Fruit fly (Drosophila melanogaster): ENCODE measurements around the gene CG10177.
A peak's percentile ranks its signal among the peaks of the same experiment; 100 is the strongest.

CG10177 gene

dm6 chr3R:23521483-23521882 lies at the start of gene CG10177:
CG10177 (minus strand) TSS chr3R:23521583.
- TF ChIP-seq Rel (GFP tag; optimal IDR thresholded peaks at IDR 0.05) (no peak), Rel (tag; optimal IDR thresholded peaks at IDR 0.05) (no peak), h (GFP tag; optimal IDR thresholded peaks at IDR 0.05) (no peak), fru (GFP tag; optimal IDR thresholded peaks at IDR 0.05) (no peak), Vsx2 (GFP tag; optimal IDR thresholded peaks at IDR 0.05; ENCODE audit: partially characterized antibody) (no peak), sage (GFP tag; optimal IDR thresholded peaks at IDR 0.05) (no peak), HLH106 (tag; optimal IDR thresholded peaks at IDR 0.05) (no peak)

DNA sequence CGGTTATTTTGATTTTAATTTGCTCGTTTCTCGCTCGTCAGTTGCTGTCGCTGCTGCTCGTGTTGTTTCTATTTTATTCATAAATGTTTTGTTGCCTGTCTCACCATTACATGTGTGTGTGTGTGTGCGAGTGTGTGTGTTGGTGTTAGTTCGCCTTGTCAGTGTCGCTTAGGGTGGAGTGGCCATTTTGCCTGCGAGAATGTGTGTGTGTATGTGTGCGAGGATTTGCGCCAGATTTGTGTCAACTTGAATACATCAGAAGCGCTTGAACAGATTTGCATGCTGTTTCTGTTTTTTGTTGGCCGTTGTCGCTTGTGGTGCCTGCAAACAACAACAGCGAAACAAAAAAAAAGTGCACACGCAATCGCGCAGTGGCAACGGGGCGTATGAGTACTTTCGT lies 47.8 kb upstream of the CG10177 start:
- TF ChIP-seq Dfd (GFP tag; optimal IDR thresholded peaks at IDR 0.05) (peak; percentile 75), br (GFP tag; optimal IDR thresholded peaks at IDR 0.05) (no peak)

DNA sequence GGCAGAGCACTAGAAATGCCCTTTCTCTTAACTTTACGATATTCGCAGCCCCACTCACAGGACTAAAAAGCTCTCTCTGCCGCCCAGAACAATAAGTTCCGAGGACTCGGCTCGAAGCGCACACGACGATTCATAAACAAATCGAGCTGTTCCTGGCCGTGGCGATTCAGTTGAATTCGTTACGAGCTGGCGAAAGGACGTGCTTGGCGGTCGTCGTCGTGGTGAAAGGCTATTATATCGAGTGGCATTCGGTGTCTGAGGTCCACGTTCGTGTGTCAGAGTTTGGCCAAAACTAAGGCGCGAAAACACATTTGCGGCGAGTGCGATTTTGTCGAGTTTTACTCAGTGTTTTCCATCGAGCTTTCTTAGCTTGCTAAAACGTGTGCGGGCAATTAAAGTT lies 35.9 kb upstream of the CG10177 start, which contains the start of gene beat-IV:
TSS of gene beat-IV (plus strand) at position 169 of the 400 bp plus-strand sequence.
- TF ChIP-seq HLH106 (tag; optimal IDR thresholded peaks at IDR 0.05) = no peak
- no peak for TF ChIP-seq CG32264 (GFP tag; optimal IDR thresholded peaks at IDR 0.05)
- TF ChIP-seq sage (GFP tag; optimal IDR thresholded peaks at IDR 0.05) = no peak
- no peak for TF ChIP-seq ey (GFP tag; optimal IDR thresholded peaks at IDR 0.05)
- TF ChIP-seq GATAd (GFP tag; optimal IDR thresholded peaks at IDR 0.05) = no peak
- TF ChIP-seq jim (GFP tag; optimal IDR thresholded peaks at IDR 0.05) = no peak
- no peak for TF ChIP-seq Myc (optimal IDR thresholded peaks at IDR 0.05)
- no peak for TF ChIP-seq h (GFP tag; optimal IDR thresholded peaks at IDR 0.05)
- TF ChIP-seq rgr (GFP tag; optimal IDR thresholded peaks at IDR 0.05) = no peak
- TF ChIP-seq Dfd (GFP tag; optimal IDR thresholded peaks at IDR 0.05) = no peak
- no peak for TF ChIP-seq N (GFP tag; optimal IDR thresholded peaks at IDR 0.05)
- no peak for TF ChIP-seq Abd-B (GFP tag; optimal IDR thresholded peaks at IDR 0.05)
- no peak for TF ChIP-seq Jra (GFP tag; optimal IDR thresholded peaks at IDR 0.05)
- no peak for TF ChIP-seq foxo (GFP tag; optimal IDR thresholded peaks at IDR 0.05)
- TF ChIP-seq fru (GFP tag; optimal IDR thresholded peaks at IDR 0.05) = no peak
- no peak for TF ChIP-seq OdsH (GFP tag; optimal IDR thresholded peaks at IDR 0.05)
- no peak for TF ChIP-seq dmrt93B (GFP tag; optimal IDR thresholded peaks at IDR 0.05)
- no peak for TF ChIP-seq Vsx2 (GFP tag; optimal IDR thresholded peaks at IDR 0.05; ENCODE audit: partially characterized antibody)
- TF ChIP-seq woc (GFP tag; optimal IDR thresholded peaks at IDR 0.05) = no peak
- TF ChIP-seq Dif (GFP tag; optimal IDR thresholded peaks at IDR 0.05; ENCODE audit: partially characterized antibody) = no peak

DNA sequence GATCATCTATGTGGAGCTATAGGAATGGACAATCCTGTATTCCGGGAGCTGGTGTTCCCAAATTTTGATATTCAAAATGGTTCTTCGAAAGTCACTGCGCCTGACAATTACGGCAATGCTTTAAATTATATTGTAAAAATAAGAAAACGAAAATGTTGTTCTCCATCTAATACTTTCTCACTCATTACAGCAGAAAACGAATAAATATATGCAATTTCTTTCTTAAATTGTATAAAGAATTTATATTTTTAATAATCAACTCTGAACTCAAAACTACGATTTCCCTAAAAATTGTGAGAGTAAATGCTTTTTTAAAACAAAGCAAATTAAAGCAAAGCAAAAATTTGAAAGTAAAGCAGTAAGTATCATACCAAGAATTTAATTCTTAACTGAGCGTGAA lies 35.5 kb upstream of the CG10177 start, which contains the start of gene CG10164:
TSS of gene CG10164 (minus strand) at position 101 of the 400 bp plus-strand sequence.
- no peak for TF ChIP-seq tai (GFP tag; optimal IDR thresholded peaks at IDR 0.05)

DNA sequence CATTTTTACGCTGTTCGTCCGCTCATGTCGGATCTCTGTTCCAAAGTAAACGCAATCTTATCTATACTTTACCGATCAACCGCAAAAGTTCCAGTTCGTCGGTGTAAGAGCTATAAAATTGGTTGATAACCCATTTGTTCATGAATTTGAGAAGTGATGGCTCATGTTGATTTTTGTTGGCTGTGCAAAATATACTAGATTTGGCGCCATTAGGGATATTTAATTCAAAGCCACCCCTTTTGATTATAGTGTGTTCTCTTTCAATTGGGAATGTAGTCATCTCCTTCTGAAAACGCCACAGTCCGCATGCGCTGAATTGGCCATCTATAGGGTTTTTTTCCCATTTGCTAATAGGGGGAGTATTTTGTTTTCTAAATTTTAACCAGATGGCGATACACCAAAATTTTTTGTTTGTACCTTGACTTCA lies 17.3 kb upstream of the CG10177 start, which contains the start of gene Ugt303B2:
TSS of gene Ugt303B2 (minus strand) at position 190 of the 427 bp plus-strand sequence.
- TF ChIP-seq Hr78 (GFP tag; optimal IDR thresholded peaks at IDR 0.05) = no peak
- peak; percentile 47 for TF ChIP-seq fru (GFP tag; optimal IDR thresholded peaks at IDR 0.05)
- no peak for TF ChIP-seq Jra (GFP tag; optimal IDR thresholded peaks at IDR 0.05)
- TF ChIP-seq CG9705 (GFP tag; optimal IDR thresholded peaks at IDR 0.05) = no peak
- no peak for TF ChIP-seq Mio (GFP tag; optimal IDR thresholded peaks at IDR 0.05)
- no peak for TF ChIP-seq Hnf4 (GFP tag; optimal IDR thresholded peaks at IDR 0.05)
- TF ChIP-seq Vsx2 (GFP tag; optimal IDR thresholded peaks at IDR 0.05; ENCODE audit: partially characterized antibody) = peak; percentile 9
- no peak for TF ChIP-seq ey (GFP tag; optimal IDR thresholded peaks at IDR 0.05)
- no peak for TF ChIP-seq Myc (optimal IDR thresholded peaks at IDR 0.05)

dm6 chr3R:23536610-23537009 lies 15.2 kb upstream of the CG10177 start, which contains the start of gene Ugt303B1:
Ugt303B1 (minus strand) TSS chr3R:23536710.
- TF ChIP-seq HLH106 (tag; optimal IDR thresholded peaks at IDR 0.05) = no peak
- no peak for TF ChIP-seq Sp1 (GFP tag; optimal IDR thresholded peaks at IDR 0.05)
- TF ChIP-seq CG9705 (GFP tag; optimal IDR thresholded peaks at IDR 0.05) = no peak
- no peak for TF ChIP-seq Hr78 (GFP tag; optimal IDR thresholded peaks at IDR 0.05)
- no peak for TF ChIP-seq Myc (optimal IDR thresholded peaks at IDR 0.05)
- no peak for TF ChIP-seq GATAd (GFP tag; optimal IDR thresholded peaks at IDR 0.05)
- no peak for TF ChIP-seq foxo (GFP tag; optimal IDR thresholded peaks at IDR 0.05)
- TF ChIP-seq N (GFP tag; optimal IDR thresholded peaks at IDR 0.05) = no peak
- TF ChIP-seq lola (GFP tag; optimal IDR thresholded peaks at IDR 0.05) = no peak
- TF ChIP-seq Dif (GFP tag; optimal IDR thresholded peaks at IDR 0.05; ENCODE audit: partially characterized antibody) = no peak

Data from whole organism, wandering third instar larva.